Fruit fly (Drosophila melanogaster) whole organism, embryonic: ENCODE measurements around the gene wit.

Source experiments
- ATbp ChIP-seq: fragments of 200-800 bp; sonication (Bioruptor generic); optimal IDR thresholded peaks from 2 replicates; lab custom pipeline; 2017; ENCODE audit warnings: missing biosample characterization, mild to moderate bottlenecking, missing genetic modification characterization, missing genetic modification reagents
- B-H2 ChIP-seq: fragments of 200-800 bp; sonication (Bioruptor generic); optimal IDR thresholded peaks from 2 replicates; lab custom pipeline; 2018; ENCODE audit warnings: missing biosample characterization, mild to moderate bottlenecking, missing genetic modification characterization
- CG10209 ChIP-seq: fragments of 200-800 bp; sonication (Bioruptor generic); optimal IDR thresholded peaks from 3 replicates; lab custom pipeline; 2017; ENCODE audit warnings: missing biosample characterization, mild to moderate bottlenecking, missing genetic modification characterization, missing genetic modification reagents
- CG11093 ChIP-seq: fragments of 200-800 bp; sonication (Bioruptor generic); IDR thresholded peaks from 3 replicates; pipeline ENCODE4 v1.3.6; 2022; ENCODE audit warnings: missing biosample characterization, missing genetic modification characterization
- CG11560 ChIP-seq: fragments of 200-800 bp; sonication (Bioruptor generic); IDR thresholded peaks from 3 replicates; pipeline ENCODE4 v1.3.6; 2022; ENCODE audit warnings: missing biosample characterization, missing genetic modification characterization
- CG12155 ChIP-seq: fragments of 200-800 bp; sonication (Bioruptor generic); optimal IDR thresholded peaks from 3 replicates; lab custom pipeline; 2016; ENCODE audit warnings: missing biosample characterization, missing genetic modification characterization
- CG14710 ChIP-seq: fragments of 200-800 bp; sonication (Bioruptor generic); optimal IDR thresholded peaks from 3 replicates; lab custom pipeline; 2019; ENCODE audit warnings: missing biosample characterization, mild to moderate bottlenecking, missing genetic modification characterization, moderate library complexity
- CG15479 ChIP-seq: fragments of 200-800 bp; sonication (Bioruptor generic); optimal IDR thresholded peaks from 3 replicates; lab custom pipeline; 2019; ENCODE audit warnings: missing biosample characterization, mild to moderate bottlenecking, missing genetic modification characterization, moderate library complexity
- CG1792 ChIP-seq: fragments of 200-800 bp; sonication (Bioruptor generic); optimal IDR thresholded peaks from 2 replicates; lab custom pipeline; 2016; ENCODE audit warnings: missing biosample characterization, missing genetic modification characterization
- CG18011 ChIP-seq: fragments of 200-800 bp; sonication (Bioruptor generic); optimal IDR thresholded peaks from 2 replicates; lab custom pipeline; 2017; ENCODE audit warnings: missing biosample characterization, missing genetic modification characterization, mild to moderate bottlenecking, moderate library complexity, missing genotype
- CG1832 ChIP-seq: fragments of 200-800 bp; sonication (Bioruptor generic); optimal IDR thresholded peaks from 2 replicates; lab custom pipeline; 2017; ENCODE audit warnings: missing biosample characterization, mild to moderate bottlenecking, missing genetic modification characterization, inconsistent platforms
- CG31441 ChIP-seq: fragments of 200-800 bp; sonication (Bioruptor generic); IDR thresholded peaks from 2 replicates; pipeline ENCODE4 v1.3.6; 2022; ENCODE audit warnings: missing biosample characterization, missing genetic modification characterization
- CG3838 ChIP-seq: fragments of 200-800 bp; sonication (Bioruptor generic); optimal IDR thresholded peaks from 3 replicates; lab custom pipeline; 2016; ENCODE audit warnings: missing biosample characterization, missing genetic modification characterization
- CG42726 ChIP-seq: fragments of 200-800 bp; sonication (Bioruptor generic); IDR thresholded peaks from 2 replicates; pipeline ENCODE4 v1.3.6; 2022; ENCODE audit warnings: missing biosample characterization, missing genetic modification characterization; ENCODE audit not compliant: partially characterized antibody
- CG4617 ChIP-seq: fragments of 200-800 bp; sonication (Bioruptor generic); optimal IDR thresholded peaks from 3 replicates; lab custom pipeline; 2016; ENCODE audit warnings: missing biosample characterization, missing genetic modification characterization, borderline replicate concordance
- CG4730 ChIP-seq: fragments of 200-800 bp; sonication (Bioruptor generic); IDR thresholded peaks from 2 replicates; pipeline ENCODE4 v1.3.6; 2022; ENCODE audit warnings: missing biosample characterization, missing genetic modification characterization
- CG6272 ChIP-seq: fragments of 200-800 bp; sonication (Bioruptor generic); IDR thresholded peaks from 2 replicates; pipeline ENCODE4 v1.3.6; 2022; ENCODE audit warnings: missing biosample characterization, missing genetic modification characterization
- CG6854 ChIP-seq: fragments of 200-800 bp; sonication (Bioruptor generic); optimal IDR thresholded peaks from 3 replicates; lab custom pipeline; 2017; ENCODE audit warnings: missing biosample characterization, mild to moderate bottlenecking, missing genetic modification characterization
- CG7357 ChIP-seq: fragments of 200-800 bp; sonication (Bioruptor generic); IDR thresholded peaks from 3 replicates; pipeline ENCODE4 v1.3.6; 2022; ENCODE audit warnings: missing biosample characterization, missing genetic modification characterization
- CG7372 ChIP-seq: fragments of 200-800 bp; sonication (Bioruptor generic); IDR thresholded peaks from 2 replicates; pipeline ENCODE4 v1.3.6; 2022; ENCODE audit warnings: missing biosample characterization, missing genetic modification characterization
- CG8290 ChIP-seq, 3 experiments: fragments of 200-800 bp; sonication (Bioruptor generic); optimal IDR thresholded peaks; 2 replicates each; lab custom pipeline; 2016 to 2019; ENCODE audit warnings: missing biosample characterization in 3 of 3, missing genetic modification characterization in 3 of 3, mild to moderate bottlenecking in 2 of 3, moderate library complexity in 1 of 3
- CG8359 ChIP-seq: fragments of 200-800 bp; sonication (Bioruptor generic); optimal IDR thresholded peaks from 2 replicates; lab custom pipeline; 2017; ENCODE audit warnings: missing biosample characterization, mild to moderate bottlenecking, missing genetic modification characterization, borderline replicate concordance
- CG8944 ChIP-seq: fragments of 200-800 bp; sonication (Bioruptor generic); optimal IDR thresholded peaks from 3 replicates; lab custom pipeline; 2016; ENCODE audit warnings: missing biosample characterization, missing genetic modification characterization
- Ets65A ChIP-seq: fragments of 200-800 bp; sonication (Bioruptor generic); peaks from one replicate; lab custom pipeline; 2016; ENCODE audit warnings: missing biosample characterization, missing genetic modification characterization
- HLH3B ChIP-seq: fragments of 200-800 bp; sonication (Bioruptor generic); IDR thresholded peaks from 2 replicates; pipeline ENCODE4 v1.3.6; 2022; ENCODE audit warnings: missing biosample characterization, missing genetic modification characterization
- Hmx ChIP-seq: fragments of 200-800 bp; sonication (Bioruptor generic); optimal IDR thresholded peaks from 2 replicates; lab custom pipeline; 2016; ENCODE audit warnings: missing biosample characterization, missing genetic modification characterization
- Med ChIP-seq: fragments of 200-800 bp; sonication (Bioruptor generic); peaks from one replicate; lab custom pipeline; 2016; ENCODE audit warnings: missing biosample characterization, missing genetic modification characterization, mild to moderate bottlenecking, inconsistent platforms, moderate library complexity
- Mes4 ChIP-seq: fragments of 200-800 bp; sonication (Bioruptor generic); optimal IDR thresholded peaks from 2 replicates; lab custom pipeline; 2016; ENCODE audit warnings: missing biosample characterization, missing genetic modification characterization
- Myb ChIP-seq: fragments of 200-800 bp; sonication (Bioruptor generic); optimal IDR thresholded peaks from 2 replicates; lab custom pipeline; 2016; ENCODE audit warnings: missing biosample characterization, missing genetic modification characterization
- Neu2 ChIP-seq: fragments of 200-800 bp; sonication (Bioruptor generic); optimal IDR thresholded peaks from 3 replicates; lab custom pipeline; 2016; ENCODE audit warnings: missing biosample characterization, missing genetic modification characterization, borderline replicate concordance
- Side ChIP-seq: fragments of 200-800 bp; sonication (Bioruptor generic); optimal IDR thresholded peaks from 2 replicates; lab custom pipeline; 2016; ENCODE audit warnings: missing biosample characterization, missing genetic modification characterization
- Sox102F ChIP-seq: fragments of 200-800 bp; sonication (Bioruptor generic); optimal IDR thresholded peaks from 2 replicates; lab custom pipeline; 2018; ENCODE audit warnings: missing biosample characterization, mild to moderate bottlenecking, missing genetic modification characterization, moderate library complexity
- Sry-δ ChIP-seq: fragments of 200-800 bp; sonication (Bioruptor generic); optimal IDR thresholded peaks from 2 replicates; lab custom pipeline; 2016; ENCODE audit warnings: missing biosample characterization, missing genetic modification characterization
- TFAM ChIP-seq: fragments of 200-800 bp; sonication (Bioruptor generic); optimal IDR thresholded peaks from 2 replicates; lab custom pipeline; 2017; ENCODE audit warnings: missing biosample characterization, missing genetic modification characterization, inconsistent platforms
- bab2 ChIP-seq: fragments of 200-800 bp; sonication (Bioruptor generic); optimal IDR thresholded peaks from 2 replicates; lab custom pipeline; 2016; ENCODE audit warnings: missing biosample characterization, missing genetic modification characterization
- bowl ChIP-seq: fragments of 200-800 bp; sonication (Bioruptor generic); IDR thresholded peaks from 2 replicates; pipeline ENCODE4 v1.3.6; 2022; ENCODE audit warnings: missing biosample characterization, missing genetic modification characterization
- caup ChIP-seq: fragments of 200-800 bp; sonication (Bioruptor generic); optimal IDR thresholded peaks from 3 replicates; lab custom pipeline; 2017; ENCODE audit warnings: missing biosample characterization, mild to moderate bottlenecking, missing genetic modification characterization, moderate library complexity; ENCODE audit not compliant: severe bottlenecking
- danr ChIP-seq: fragments of 200-800 bp; sonication (Bioruptor generic); IDR thresholded peaks from 2 replicates; pipeline ENCODE4 v1.3.6; 2022; ENCODE audit warnings: missing biosample characterization, missing genetic modification characterization
- dm ChIP-seq: fragments of 200-800 bp; sonication (Bioruptor generic); optimal IDR thresholded peaks from 3 replicates; lab custom pipeline; 2016; ENCODE audit warnings: missing biosample characterization, missing genetic modification characterization
- gce ChIP-seq: fragments of 200-800 bp; sonication (Bioruptor generic); IDR thresholded peaks from 3 replicates; pipeline ENCODE4 v1.3.6; 2022; ENCODE audit warnings: missing biosample characterization, missing genetic modification characterization
- mirr ChIP-seq: fragments of 200-800 bp; sonication (Bioruptor generic); optimal IDR thresholded peaks from 3 replicates; lab custom pipeline; 2018; ENCODE audit warnings: missing biosample characterization, mild to moderate bottlenecking, missing genetic modification characterization
- org-1 ChIP-seq: fragments of 200-800 bp; sonication (Bioruptor generic); optimal IDR thresholded peaks from 2 replicates; lab custom pipeline; 2017; ENCODE audit warnings: missing biosample characterization, missing genetic modification characterization
- ranshi ChIP-seq: fragments of 200-800 bp; sonication (Bioruptor generic); IDR thresholded peaks from 2 replicates; pipeline ENCODE4 v1.3.6; 2022; ENCODE audit warnings: missing biosample characterization, missing genetic modification characterization
- rib ChIP-seq: fragments of 200-800 bp; sonication (Bioruptor generic); IDR thresholded peaks from 2 replicates; pipeline ENCODE4 v1.3.6; 2022; ENCODE audit warnings: missing biosample characterization, missing genetic modification characterization
- run ChIP-seq: fragments of 200-800 bp; sonication (Bioruptor generic); optimal IDR thresholded peaks from 3 replicates; lab custom pipeline; 2018; ENCODE audit warnings: missing biosample characterization, mild to moderate bottlenecking, missing genetic modification characterization
- schlank ChIP-seq: fragments of 200-800 bp; sonication (Bioruptor generic); optimal IDR thresholded peaks from 2 replicates; lab custom pipeline; 2018; ENCODE audit warnings: missing biosample characterization, mild to moderate bottlenecking, missing genetic modification characterization
- slp2 ChIP-seq: fragments of 200-800 bp; sonication (Bioruptor generic); optimal IDR thresholded peaks from 2 replicates; lab custom pipeline; 2016; ENCODE audit warnings: missing biosample characterization, missing genetic modification characterization
- tap ChIP-seq: fragments of 200-800 bp; optimal IDR thresholded peaks from 3 replicates; lab custom pipeline; 2019; ENCODE audit warnings: missing biosample characterization, mild to moderate bottlenecking, missing genetic modification characterization, moderate library complexity
- usp ChIP-seq: fragments of >200 bp; optimal IDR thresholded peaks from 2 replicates; lab custom pipeline; 2017; ENCODE audit warnings: missing biosample characterization, missing genetic modification characterization
- wek ChIP-seq: fragments of 200-800 bp; sonication (Bioruptor generic); optimal IDR thresholded peaks from 3 replicates; lab custom pipeline; 2018; ENCODE audit warnings: missing biosample characterization, mild to moderate bottlenecking, missing genetic modification characterization, moderate library complexity

The wit gene

dm6 chr3L:4102496-4103257 is 31.2 kb upstream of the wit start, which contains the start of gene CG14995 (continued):
- no peak for TF ChIP-seq CG31441 (GFP tag; lab: Robert Waterston, UW)
- no peak for TF ChIP-seq CG4730 (GFP tag; lab: Robert Waterston, UW)
- TF ChIP-seq CG8359 (GFP tag; lab: Kevin White, UChicago): no peak
- TF ChIP-seq Med (GFP tag; lab: Kevin White, UChicago): peak; percentile 69
- TF ChIP-seq CG12155 (GFP tag; lab: Kevin White, UChicago): no peak
- no peak for TF ChIP-seq TFAM (GFP tag; lab: Kevin White, UChicago)
- TF ChIP-seq CG1792 (GFP tag; lab: Kevin White, UChicago): no peak
- TF ChIP-seq CG11093 (GFP tag; lab: Robert Waterston, UW): no peak
- TF ChIP-seq B-H2 (GFP tag; lab: Kevin White, UChicago): no peak
- TF ChIP-seq CG18011: no peak
- no peak for TF ChIP-seq gce (GFP tag; lab: Robert Waterston, UW)
- TF ChIP-seq Myb (GFP tag; lab: Kevin White, UChicago): peak; percentile 62
- TF ChIP-seq dm (GFP tag; lab: Kevin White, UChicago): no peak
- TF ChIP-seq CG15479 (GFP tag; lab: Kevin White, UChicago): no peak
- peak; percentile 53 for TF ChIP-seq CG6854 (GFP tag; lab: Kevin White, UChicago)
- no peak for TF ChIP-seq org-1 (GFP tag; lab: Kevin White, UChicago)
- TF ChIP-seq CG10209 (GFP tag; lab: Kevin White, UChicago): no peak
- TF ChIP-seq run (tag; lab: Kevin White, UChicago): no peak
- no peak for TF ChIP-seq rib (GFP tag; lab: Robert Waterston, UW)
- TF ChIP-seq HLH3B (GFP tag; lab: Robert Waterston, UW): 0 out of 2 replicates have a peak, but pooled peaks have one; percentile 22
- TF ChIP-seq usp (GFP tag; lab: Kevin White, UChicago): no peak
- TF ChIP-seq slp2 (GFP tag; lab: Kevin White, UChicago): no peak
- TF ChIP-seq CG3838 (GFP tag; lab: Kevin White, UChicago): no peak
- TF ChIP-seq CG14710: peak; percentile 99
- no peak for TF ChIP-seq CG11560 (tag; lab: Robert Waterston, UW)
- TF ChIP-seq tap: peak; percentile 35
- no peak for TF ChIP-seq Mes4 (GFP tag; lab: Kevin White, UChicago)
- TF ChIP-seq CG8944: no peak
- no peak for TF ChIP-seq CG1832
- TF ChIP-seq CG42726: 0 out of 2 replicates have a peak, but pooled peaks have one; percentile 49
- TF ChIP-seq CG8290 (GFP tag; optimal IDR thresholded peaks at IDR 0.05; lab: Kevin White, UChicago): no peak
- TF ChIP-seq CG8290 (tag; optimal IDR thresholded peaks at IDR 0.05; lab: Kevin White, UChicago): peak in 1 of 2 experiments; percentile 55
- TF ChIP-seq Ets65A (GFP tag; lab: Kevin White, UChicago): no peak
- TF ChIP-seq Neu2: no peak
- no peak for TF ChIP-seq CG7357 (GFP tag; lab: Robert Waterston, UW)
- no peak for TF ChIP-seq Hmx (GFP tag; lab: Kevin White, UChicago)
- no peak for TF ChIP-seq ranshi
- TF ChIP-seq CG4617 (GFP tag; lab: Kevin White, UChicago): peak; percentile 41
- TF ChIP-seq danr (GFP tag; lab: Robert Waterston, UW): no peak
- TF ChIP-seq mirr (GFP tag; lab: Kevin White, UChicago): peak; percentile 77
- TF ChIP-seq bab2 (GFP tag; lab: Kevin White, UChicago): no peak
- TF ChIP-seq Sry-δ (GFP tag; lab: Kevin White, UChicago): peak; percentile 91
- TF ChIP-seq CG6272: no peak
- TF ChIP-seq caup (GFP tag; lab: Kevin White, UChicago): peak; percentile 31
- TF ChIP-seq wek (GFP tag; lab: Kevin White, UChicago): no peak
- TF ChIP-seq schlank (tag; lab: Kevin White, UChicago): no peak
- TF ChIP-seq Side (GFP tag; lab: Kevin White, UChicago): no peak
- no peak for TF ChIP-seq CG7372 (GFP tag; lab: Robert Waterston, UW)
- TF ChIP-seq Sox102F: no peak
- TF ChIP-seq bowl: no peak
- no peak for TF ChIP-seq ATbp
